Worm (Caenorhabditis elegans): ENCODE data around the gene C02B8.3.
A peak's percentile ranks its signal among the peaks of the same experiment; 100 is the strongest.
"Not testable (repeated sequence)": the region's sequence is repeated elsewhere in the genome, so short reads cannot be mapped to it uniquely, and the experiment has no call there.

C02B8.3 gene

DNA sequence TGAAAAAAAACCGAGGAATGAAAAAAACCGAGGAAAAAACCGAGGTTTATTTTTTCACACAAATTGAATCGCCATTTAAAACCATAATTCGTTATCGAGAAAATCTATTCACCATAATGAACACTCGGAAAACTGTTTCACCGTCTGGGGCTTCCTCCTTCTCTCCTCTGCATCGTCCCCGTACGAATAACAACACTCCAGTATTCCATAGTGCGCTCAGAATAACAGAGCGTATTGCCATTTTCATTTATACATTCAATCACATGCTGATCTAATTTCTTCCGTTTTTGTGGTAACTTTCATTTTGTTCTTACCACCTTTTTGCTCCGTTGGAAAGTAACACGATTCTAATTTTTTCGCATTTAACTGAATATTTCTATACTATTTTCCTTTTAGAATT lies 30.3 kb downstream of the C02B8.3 start, which contains the start of gene C17H11.2:
TSS of gene C17H11.2 (plus strand) at position 397 of the 400 bp plus-strand sequence.
- TF ChIP-seq unc-55 (GFP tag; optimal IDR thresholded peaks at IDR 0.05) (no peak), sma-9 (GFP tag; optimal IDR thresholded peaks at IDR 0.05) (peak; percentile 20), sma-9 (tag; optimal IDR thresholded peaks at IDR 0.05) (no peak), lin-13 (GFP tag; optimal IDR thresholded peaks at IDR 0.05) (no peak), fos-1 (tag; optimal IDR thresholded peaks at IDR 0.05) (peak; percentile 32), nhr-129 (tag; optimal IDR thresholded peaks at IDR 0.05) (peak; percentile 47), C34F6.9 (tag; optimal IDR thresholded peaks at IDR 0.05) (peak; percentile 39)

DNA sequence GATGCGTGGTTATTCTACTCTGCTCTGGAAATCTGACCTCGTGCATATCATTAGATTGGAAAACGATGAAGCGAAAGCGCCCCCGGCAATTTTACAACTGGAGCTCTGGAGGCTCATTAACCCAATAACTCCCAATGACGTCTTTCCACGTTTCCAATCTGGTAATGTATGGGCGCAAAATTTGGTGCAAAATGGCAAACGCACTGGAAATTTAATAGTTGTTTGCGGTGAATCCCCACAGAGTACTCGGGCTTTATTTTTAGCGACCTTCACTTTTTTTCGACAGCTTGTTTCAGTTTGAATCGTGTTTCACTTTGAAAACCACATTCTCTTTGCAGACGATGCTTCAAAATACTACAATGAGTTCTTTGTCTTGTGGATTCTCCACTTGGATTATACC lies 34.4 kb downstream of the C02B8.3 start, which contains the start of gene C17H11.1:
TSS of gene C17H11.1 (plus strand) at position 301 of the 400 bp plus-strand sequence.
- TF ChIP-seq lin-11 (tag; optimal IDR thresholded peaks at IDR 0.05) = no peak
- TF ChIP-seq ztf-11 (tag; optimal IDR thresholded peaks at IDR 0.05) = no peak
- TF ChIP-seq blmp-1 (tag; optimal IDR thresholded peaks at IDR 0.05; ENCODE audit: insufficient read depth) = no peak
- no peak for TF ChIP-seq nhr-11 (tag; optimal IDR thresholded peaks at IDR 0.05)
- no peak for TF ChIP-seq nhr-77 (tag; optimal IDR thresholded peaks at IDR 0.05)
- no peak for TF ChIP-seq fos-1 (tag; optimal IDR thresholded peaks at IDR 0.05)
- TF ChIP-seq ceh-82 (tag; optimal IDR thresholded peaks at IDR 0.05) = no peak
- TF ChIP-seq ceh-16 (tag; optimal IDR thresholded peaks at IDR 0.05) = no peak
- TF ChIP-seq sma-3 (GFP tag; optimal IDR thresholded peaks at IDR 0.05) = no peak
- TF ChIP-seq ama-1 (optimal IDR thresholded peaks at IDR 0.05) = no peak
- TF ChIP-seq alr-1 (tag; optimal IDR thresholded peaks at IDR 0.05) = no peak
- TF ChIP-seq unc-55 (GFP tag; optimal IDR thresholded peaks at IDR 0.05) = no peak
- TF ChIP-seq Y55F3AM.14 (GFP tag; optimal IDR thresholded peaks at IDR 0.05) = no peak
- TF ChIP-seq lsy-2 (tag; optimal IDR thresholded peaks at IDR 0.05) = no peak
- TF ChIP-seq egl-27 (tag; optimal IDR thresholded peaks at IDR 0.05) = no peak
- no peak for TF ChIP-seq elt-3 (tag; optimal IDR thresholded peaks at IDR 0.05)
- no peak for TF ChIP-seq mab-5 (tag; optimal IDR thresholded peaks at IDR 0.05)
- no peak for TF ChIP-seq lin-13 (GFP tag; optimal IDR thresholded peaks at IDR 0.05)
- TF ChIP-seq elt-1 (tag; optimal IDR thresholded peaks at IDR 0.05) = no peak
- no peak for TF ChIP-seq zag-1 (tag; optimal IDR thresholded peaks at IDR 0.05)

DNA sequence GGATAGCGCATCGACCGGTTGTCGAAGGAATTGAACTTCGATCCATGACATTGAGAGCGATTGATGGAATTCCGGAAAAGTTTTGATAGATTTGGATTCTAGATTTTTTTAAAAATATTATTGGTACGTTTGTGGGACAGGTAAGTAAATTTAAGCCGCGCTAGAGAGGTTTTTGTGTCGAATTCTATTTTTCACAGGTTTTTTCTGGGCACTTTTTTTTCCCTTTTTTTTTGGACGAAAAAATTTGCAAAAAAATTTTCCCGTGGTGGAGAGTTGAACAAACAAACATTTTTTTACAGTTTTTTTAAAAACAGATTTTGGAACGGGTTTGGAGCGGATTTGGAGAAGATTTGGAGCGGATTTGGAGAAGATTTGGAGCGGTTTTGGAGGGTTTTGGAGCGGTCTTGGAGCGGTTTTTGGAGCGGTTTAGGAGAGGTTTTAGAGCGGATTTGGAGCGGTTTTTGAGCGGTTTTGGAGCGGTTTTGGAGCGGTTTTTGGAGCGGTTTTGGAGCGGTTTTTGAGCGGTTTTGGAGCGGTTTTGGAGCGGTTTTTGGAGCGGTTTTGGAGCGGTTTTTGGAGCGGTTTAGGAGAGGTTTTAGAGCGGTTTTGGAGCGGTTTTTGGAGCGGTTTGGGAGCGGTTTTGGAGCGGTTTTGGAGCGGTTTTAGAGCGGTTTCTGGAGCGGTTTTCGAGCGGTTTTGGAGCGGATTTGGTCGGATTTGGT lies 42.5 kb downstream of the C02B8.3 start, which contains the start of gene C17H11.4:
TSS of gene C17H11.4 (minus strand) at position 51 of the 722 bp plus-strand sequence.
- not testable (repeated sequence) for TF ChIP-seq nhr-10 (tag; optimal IDR thresholded peaks at IDR 0.05); sma-3 (GFP tag; optimal IDR thresholded peaks at IDR 0.05); nhr-23 (tag; optimal IDR thresholded peaks at IDR 0.05)

DNA sequence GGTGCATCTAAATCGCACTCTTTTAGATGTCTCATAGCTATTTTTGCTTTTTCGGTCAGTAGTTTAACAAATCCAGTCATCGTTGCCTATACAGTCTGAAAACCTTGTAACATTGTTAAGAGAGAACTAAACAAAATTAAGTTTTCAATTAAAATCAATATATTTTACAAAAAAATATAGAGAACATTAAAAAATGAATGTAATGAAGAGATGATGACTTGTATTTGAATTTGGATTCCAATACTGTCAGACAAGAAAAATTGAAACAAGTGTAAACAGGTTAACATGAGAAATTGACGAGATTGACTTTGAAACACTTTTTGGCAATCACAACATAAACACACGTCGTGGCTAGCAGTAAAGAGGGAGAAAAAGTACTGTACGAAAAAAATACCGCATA lies 45.8 kb downstream of the C02B8.3 start, which contains the start of gene C17H11.5:
TSS of gene C17H11.5 (minus strand) at position 101 of the 400 bp plus-strand sequence.
- no peak for TF ChIP-seq lsy-2 (tag; optimal IDR thresholded peaks at IDR 0.05)
- no peak for TF ChIP-seq nhr-21 (tag; optimal IDR thresholded peaks at IDR 0.05)
- TF ChIP-seq R02D3.7 (tag; optimal IDR thresholded peaks at IDR 0.05) = no peak
- no peak for TF ChIP-seq ztf-4 (tag; optimal IDR thresholded peaks at IDR 0.05)
- no peak for TF ChIP-seq skn-1 (tag; optimal IDR thresholded peaks at IDR 0.05)
- TF ChIP-seq snpc-4 (tag; optimal IDR thresholded peaks at IDR 0.05) = no peak
- no peak for TF ChIP-seq ztf-1 (GFP tag; conservative IDR thresholded peaks at IDR 0.05)
- no peak for TF ChIP-seq nhr-129 (tag; optimal IDR thresholded peaks at IDR 0.05)
- TF ChIP-seq unc-39 (tag; optimal IDR thresholded peaks at IDR 0.05) = no peak
- no peak for TF ChIP-seq Y55F3AM.14 (GFP tag; optimal IDR thresholded peaks at IDR 0.05)
- TF ChIP-seq unc-62 (GFP tag; optimal IDR thresholded peaks at IDR 0.05) = no peak
- TF ChIP-seq lin-13 (GFP tag; optimal IDR thresholded peaks at IDR 0.05) = no peak
- TF ChIP-seq ceh-82 (tag; optimal IDR thresholded peaks at IDR 0.05) = no peak
- no peak for TF ChIP-seq mbf-1 (tag; optimal IDR thresholded peaks at IDR 0.05)
- TF ChIP-seq nhr-6 (tag; optimal IDR thresholded peaks at IDR 0.05) = no peak
- TF ChIP-seq C34F6.9 (tag; optimal IDR thresholded peaks at IDR 0.05) = no peak
- TF ChIP-seq aly-2 (tag; optimal IDR thresholded peaks at IDR 0.05) = no peak
- no peak for TF ChIP-seq nhr-23 (tag; optimal IDR thresholded peaks at IDR 0.05)
